Worm (Caenorhabditis elegans): ENCODE data around the gene his-2.

ce11 chrV:16020042-16020441, 22.0 kb downstream of the his-2 start, which contains the start of gene srx-44:
- TF ChIP-seq F23B12.7 (tag; optimal IDR thresholded peaks at IDR 0.05; ENCODE audit: insufficient read depth) (no peak), madf-8 (GFP tag; conservative IDR thresholded peaks at IDR 0.05) (no peak), F22D6.2 (tag; optimal IDR thresholded peaks at IDR 0.05) (no peak), nfya-1 (tag; optimal IDR thresholded peaks at IDR 0.05; ENCODE audit: borderline replicate concordance, insufficient read depth) (no peak), K12H6.12 (tag; optimal IDR thresholded peaks at IDR 0.05) (no peak), B0019.2 (GFP tag; conservative IDR thresholded peaks at IDR 0.05) (no peak)

All from whole organism, young adult.